Worm (Caenorhabditis elegans) whole organism, L3 larva: ENCODE data around the gene Y43F8A.1.

ENCODE experiments used
- elt-3 ChIP-seq, 3 experiments: fragments of 150-350 bp in 1 of 3; sonication (generic microtip) in 2 of 3; optimal IDR thresholded peaks; 2 replicates in 2 of 3; 4 replicates in 1 of 3; lab custom pipeline; 2014 to 2017; ENCODE audit warnings: missing biosample characterization in 3 of 3, missing genetic modification characterization in 3 of 3
- nhr-11 ChIP-seq: fragments of 150-350 bp; optimal IDR thresholded peaks from 2 replicates; lab custom pipeline; 2014; ENCODE audit warnings: missing biosample characterization, missing genetic modification characterization
- pha-4 ChIP-seq: fragments of 150-350 bp; optimal IDR thresholded peaks from 2 replicates; lab custom pipeline; 2014; ENCODE audit warnings: missing biosample characterization, missing genetic modification reagents, missing genetic modification characterization
- snpc-4 ChIP-seq: fragments of 150-350 bp; optimal IDR thresholded peaks from 2 replicates; lab custom pipeline; 2014; ENCODE audit warnings: missing biosample characterization, missing genetic modification characterization

- TF ChIP-seq pha-4 (no peak), nhr-11 (tag; lab: Kevin White, UChicago) (no peak), snpc-4 (no peak), elt-3 (tag; optimal IDR thresholded peaks at IDR 0.05; lab: Kevin White, UChicago) (no peak)
Observed at ce11 chrV:19356717-19357116, 13.6 kb upstream of the Y43F8A.1 start.
